Worm (Caenorhabditis elegans) whole organism, L4 larva: ENCODE data around the gene Y4C6B.2.

Source experiments
- D1046.2 ChIP-seq: fragments of 200-800 bp; sonication (Bioruptor generic); IDR thresholded peaks from 2 replicates; pipeline ENCODE4 v1.3.6; 2022; ENCODE audit warnings: missing genetic modification characterization, missing compliant biosample characterization
- F37D6.2 ChIP-seq: sonication (generic microtip); optimal IDR thresholded peaks from 2 replicates; lab custom pipeline; 2016; ENCODE audit warnings: mild to moderate bottlenecking, missing genetic modification characterization, missing compliant biosample characterization
- F49E8.2 ChIP-seq: sonication (generic microtip); optimal IDR thresholded peaks from 2 replicates; lab custom pipeline; 2016; ENCODE audit warnings: missing compliant biosample characterization, mild to moderate bottlenecking, missing genetic modification characterization, borderline replicate concordance
- Y105C5A.15 ChIP-seq: fragments of 200-800 bp; sonication (Bioruptor generic); IDR thresholded peaks from 2 replicates; pipeline ENCODE4 v1.3.6; 2022; ENCODE audit warnings: missing genetic modification characterization, missing compliant biosample characterization
- Y48G9A.11 ChIP-seq: fragments of 200-800 bp; sonication (Bioruptor generic); IDR thresholded peaks from 2 replicates; pipeline ENCODE4 v1.3.6; 2022; ENCODE audit warnings: missing genetic modification reagents, missing genetic modification characterization, missing compliant biosample characterization
- Y5F2A.4 ChIP-seq: fragments of 200-800 bp; sonication (Bioruptor generic); optimal IDR thresholded peaks from 2 replicates; lab custom pipeline; 2018; ENCODE audit warnings: mild to moderate bottlenecking, missing genetic modification characterization, missing compliant biosample characterization
- ZK337.2 ChIP-seq: fragments of 200-800 bp; sonication (Bioruptor generic); IDR thresholded peaks from 2 replicates; pipeline ENCODE4 v1.3.6; 2022; ENCODE audit warnings: missing genetic modification reagents, missing genetic modification characterization, missing compliant biosample characterization
- aha-1 ChIP-seq: fragments of 150-350 bp; peaks from one replicate; lab custom pipeline; 2014; ENCODE audit warnings: missing biosample characterization, missing genetic modification characterization
- ama-1 ChIP-seq: fragments of 150-350 bp; optimal IDR thresholded peaks from 2 replicates; lab custom pipeline; 2014; ENCODE audit warnings: inconsistent platforms, mixed read lengths
- ceh-44 ChIP-seq: fragments of 200-800 bp; sonication (Bioruptor generic); IDR thresholded peaks from 2 replicates; pipeline ENCODE4 v1.3.6; 2022; ENCODE audit warnings: missing genetic modification reagents, missing genetic modification characterization, missing compliant biosample characterization
- ceh-62 ChIP-seq: sonication (generic microtip); optimal IDR thresholded peaks from 2 replicates; lab custom pipeline; 2017; ENCODE audit warnings: missing biosample characterization, missing genetic modification characterization
- ces-1 ChIP-seq: fragments of 150-350 bp; sonication (generic microtip); optimal IDR thresholded peaks from 4 replicates; lab custom pipeline; 2014; ENCODE audit warnings: missing biosample characterization, missing genetic modification reagents, missing genetic modification characterization
- cey-2 ChIP-seq: sonication (generic microtip); optimal IDR thresholded peaks from 3 replicates; lab custom pipeline; 2017; ENCODE audit warnings: missing genetic modification characterization, mild to moderate bottlenecking, missing compliant biosample characterization, antibody characterized with exemption, borderline replicate concordance; ENCODE audit not compliant: insufficient read depth
- daf-12 ChIP-seq: fragments of 150-350 bp; optimal IDR thresholded peaks from 2 replicates; lab custom pipeline; 2014; ENCODE audit warnings: missing biosample characterization, missing genetic modification reagents, missing genetic modification characterization
- daf-16 ChIP-seq, 3 experiments: sonication (generic microtip); optimal IDR thresholded peaks; 2 replicates each; lab custom pipeline; 2016 to 2017; ENCODE audit warnings: missing genetic modification characterization in 3 of 3, missing genetic modification reagents in 3 of 3, mild to moderate bottlenecking in 2 of 3, missing compliant biosample characterization in 2 of 3, missing biosample characterization in 1 of 3, moderate library complexity in 1 of 3
- dmd-9 ChIP-seq: fragments of 200-800 bp; sonication (Bioruptor generic); IDR thresholded peaks from 2 replicates; pipeline ENCODE4 v1.3.6; 2022; ENCODE audit warnings: missing genetic modification reagents, missing genetic modification characterization, missing compliant biosample characterization
- dpl-1 ChIP-seq: fragments of 150-350 bp; optimal IDR thresholded peaks from 2 replicates; lab custom pipeline; 2014; ENCODE audit warnings: missing biosample characterization, missing genetic modification reagents, missing genetic modification characterization
- hmg-1.1 ChIP-seq: fragments of 200-800 bp; sonication (Bioruptor generic); IDR thresholded peaks from 2 replicates; pipeline ENCODE4 v1.3.6; 2022; ENCODE audit warnings: missing genetic modification reagents, missing genetic modification characterization, missing compliant biosample characterization
- lin-15B ChIP-seq: fragments of 150-350 bp; sonication (generic microtip); optimal IDR thresholded peaks from 3 replicates; lab custom pipeline; 2014; ENCODE audit warnings: missing biosample characterization, missing genetic modification characterization
- lin-38 ChIP-seq: fragments of 200-800 bp; sonication (Bioruptor generic); IDR thresholded peaks from 2 replicates; pipeline ENCODE4 v1.3.6; 2022; ENCODE audit warnings: missing genetic modification reagents, missing genetic modification characterization, missing compliant biosample characterization
- mdl-1 ChIP-seq, 2 experiments: fragments of 150-350 bp in 1 of 2; sonication (generic microtip) in 1 of 2; optimal IDR thresholded peaks; 2 replicates each; lab custom pipeline; 2014 to 2017; ENCODE audit warnings: missing biosample characterization in 2 of 2, missing genetic modification characterization in 2 of 2
- mes-2 ChIP-seq: sonication (generic microtip); optimal IDR thresholded peaks from 2 replicates; lab custom pipeline; 2016; ENCODE audit warnings: missing genotype, mild to moderate bottlenecking, missing genetic modification characterization, missing compliant biosample characterization; ENCODE audit not compliant: poor library complexity, severe bottlenecking
- nhr-102 ChIP-seq: sonication (generic microtip); optimal IDR thresholded peaks from 2 replicates; lab custom pipeline; 2016; ENCODE audit warnings: mild to moderate bottlenecking, missing genetic modification characterization, moderate library complexity, missing compliant biosample characterization
- nhr-237 ChIP-seq: sonication (generic microtip); optimal IDR thresholded peaks from 2 replicates; lab custom pipeline; 2017; ENCODE audit warnings: missing biosample characterization, missing genetic modification characterization
- nhr-25 ChIP-seq: sonication (generic microtip); optimal IDR thresholded peaks from 2 replicates; lab custom pipeline; 2017; ENCODE audit warnings: missing genetic modification characterization, mild to moderate bottlenecking, missing compliant biosample characterization, antibody characterized with exemption, moderate library complexity, borderline replicate concordance; ENCODE audit not compliant: insufficient read depth
- nhr-28 ChIP-seq: fragments of 150-350 bp; optimal IDR thresholded peaks from 2 replicates; lab custom pipeline; 2014; ENCODE audit warnings: missing biosample characterization, missing genetic modification characterization
- nhr-42 ChIP-seq: fragments of 200-800 bp; sonication (Bioruptor generic); IDR thresholded peaks from 2 replicates; pipeline ENCODE4 v1.3.6; 2022; ENCODE audit warnings: missing genetic modification characterization, missing compliant biosample characterization
- nhr-77 ChIP-seq: fragments of 150-350 bp; optimal IDR thresholded peaks from 2 replicates; lab custom pipeline; 2014; ENCODE audit warnings: missing biosample characterization, missing genetic modification characterization
- pqm-1 ChIP-seq: sonication (generic microtip); optimal IDR thresholded peaks from 2 replicates; lab custom pipeline; 2017; ENCODE audit warnings: missing biosample characterization, missing genetic modification characterization
- saeg-2 ChIP-seq: fragments of 200-800 bp; sonication (Bioruptor generic); IDR thresholded peaks from 2 replicates; pipeline ENCODE4 v1.3.6; 2022; ENCODE audit warnings: missing genetic modification reagents, missing genetic modification characterization, missing compliant biosample characterization
- sdz-12 ChIP-seq: fragments of 200-800 bp; sonication (Bioruptor generic); optimal IDR thresholded peaks from 2 replicates; lab custom pipeline; 2018; ENCODE audit warnings: mild to moderate bottlenecking, missing genetic modification characterization, missing compliant biosample characterization
- spr-1 ChIP-seq: sonication (generic microtip); optimal IDR thresholded peaks from 2 replicates; lab custom pipeline; 2016; ENCODE audit warnings: mild to moderate bottlenecking, missing genetic modification characterization, missing compliant biosample characterization
- spr-3 ChIP-seq: fragments of 200-800 bp; sonication (Bioruptor generic); optimal IDR thresholded peaks from 2 replicates; lab custom pipeline; 2018; ENCODE audit warnings: mild to moderate bottlenecking, missing genetic modification characterization, missing compliant biosample characterization
- unc-130 ChIP-seq: sonication (generic microtip); optimal IDR thresholded peaks from 2 replicates; lab custom pipeline; 2016; ENCODE audit warnings: missing genetic modification reagents, missing genetic modification characterization, missing compliant biosample characterization
- zfp-2 ChIP-seq: sonication (generic microtip); optimal IDR thresholded peaks from 2 replicates; lab custom pipeline; 2016; ENCODE audit warnings: mild to moderate bottlenecking, missing genetic modification characterization, missing compliant biosample characterization
- zip-2 ChIP-seq: fragments of 150-350 bp; optimal IDR thresholded peaks from 2 replicates; lab custom pipeline; 2014; ENCODE audit warnings: missing biosample characterization, missing genetic modification characterization
- ztf-11 ChIP-seq: fragments of 150-350 bp; optimal IDR thresholded peaks from 2 replicates; lab custom pipeline; 2014; ENCODE audit warnings: missing biosample characterization, missing genetic modification characterization
- ztf-7 ChIP-seq: fragments of 150-350 bp; optimal IDR thresholded peaks from 2 replicates; lab custom pipeline; 2014; ENCODE audit warnings: missing biosample characterization, missing genetic modification characterization

The Y4C6B.2 gene

DNA sequence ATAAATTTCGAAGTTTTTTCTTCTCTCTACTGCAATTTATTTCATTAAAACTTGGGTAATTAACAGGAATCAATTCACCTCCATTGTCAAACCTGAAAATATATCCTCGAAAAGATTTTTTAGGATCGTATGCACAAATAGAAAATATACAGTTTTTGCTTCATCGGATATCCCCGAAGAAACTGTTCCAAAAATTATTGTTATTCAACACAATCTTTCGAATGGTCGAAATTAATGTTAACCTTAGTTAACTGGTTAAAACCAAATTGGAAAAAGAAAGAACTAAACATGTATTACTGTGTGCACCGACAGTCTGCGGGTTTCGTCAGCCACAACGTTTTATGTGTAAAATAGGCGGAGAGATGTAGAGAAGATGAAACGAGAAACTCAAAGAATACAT lies 22.3 kb upstream of the Y4C6B.2 start (continued):
- TF ChIP-seq nhr-42 (GFP tag; lab: Robert Waterston, UW) = peak; percentile 25; the same call in 1 of the 2 replicates
- no peak for TF ChIP-seq mdl-1 (tag; optimal IDR thresholded peaks at IDR 0.05; lab: Kevin White, UChicago)
- TF ChIP-seq D1046.2 (GFP tag; lab: Robert Waterston, UW) = no peak
- no peak for TF ChIP-seq ZK337.2 (GFP tag; lab: Robert Waterston, UW)
- TF ChIP-seq sdz-12 (GFP tag; lab: Kevin White, UChicago) = no peak
- TF ChIP-seq nhr-77 (tag; lab: Kevin White, UChicago) = no peak
- no peak for TF ChIP-seq aha-1
- no peak for TF ChIP-seq spr-3 (GFP tag; lab: Kevin White, UChicago)
- peak; percentile 54 for TF ChIP-seq lin-38 (GFP tag; lab: Robert Waterston, UW)
- TF ChIP-seq ama-1 (lab: Kevin White, UChicago) = no peak
- TF ChIP-seq daf-16 (GFP tag; optimal IDR thresholded peaks at IDR 0.05; lab: Kevin White, UChicago) = no peak
- peak; percentile 31 for TF ChIP-seq daf-16 (tag; optimal IDR thresholded peaks at IDR 0.05; lab: Kevin White, UChicago)

DNA sequence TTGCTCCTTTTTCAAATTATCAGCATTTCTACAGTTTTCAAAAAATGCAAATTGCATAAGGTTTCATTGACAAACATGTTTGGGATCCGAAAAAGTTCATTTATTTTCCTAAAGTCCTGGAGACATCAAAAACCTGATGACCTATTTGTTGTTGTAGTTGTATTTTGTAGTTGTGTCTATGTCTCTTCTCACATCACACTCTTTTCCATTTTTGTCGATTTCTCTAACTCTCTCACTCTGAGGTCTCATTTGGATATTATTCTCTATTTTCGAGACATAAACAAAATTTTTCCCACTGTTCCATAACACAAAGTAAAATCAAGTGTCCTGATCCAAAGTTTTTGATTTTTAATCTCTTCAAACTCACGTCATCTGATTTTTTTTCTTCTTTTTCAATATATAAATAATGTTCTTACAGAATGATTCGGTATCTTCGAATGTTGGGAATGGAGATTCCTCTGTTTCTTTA lies 20.5 kb upstream of the Y4C6B.2 start, which contains the start of gene slc-46A:
slc-46A (plus strand) TSS at position 419 of the 469 bp plus-strand sequence.
- TF ChIP-seq Y5F2A.4 (no peak), ces-1 (GFP tag; lab: Kevin White, UChicago) (no peak), nhr-28 (tag; lab: Kevin White, UChicago) (peak; percentile 86), pqm-1 (tag; lab: Kevin White, UChicago) (peak; percentile 51), unc-130 (GFP tag; lab: Kevin White, UChicago) (no peak), daf-16 (GFP tag; optimal IDR thresholded peaks at IDR 0.05; lab: Kevin White, UChicago) (no peak), daf-16 (tag; optimal IDR thresholded peaks at IDR 0.05; lab: Kevin White, UChicago) (peak; percentile 5), F49E8.2 (tag; lab: Kevin White, UChicago) (no peak), aha-1 (peak; percentile 61)
- TF ChIP-seq, all 104 proteins: peak for 4

DNA sequence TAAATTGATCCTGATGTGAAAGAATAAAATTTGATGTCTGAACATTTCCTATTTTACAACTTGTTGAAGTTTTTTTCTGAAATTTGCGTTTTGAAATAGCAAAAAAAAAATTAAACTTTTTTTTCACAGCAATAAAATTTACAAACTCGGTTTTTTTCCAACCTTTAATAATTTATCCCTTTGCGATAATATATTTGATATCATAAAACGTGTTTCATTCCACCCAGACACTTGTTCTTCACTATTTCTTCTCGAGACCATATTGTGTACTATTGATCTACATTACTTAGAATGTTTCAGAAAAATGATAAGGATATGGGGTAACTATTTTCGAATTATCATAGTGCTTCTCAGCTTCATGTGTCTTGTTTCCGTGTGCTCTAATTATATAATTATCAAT lies 13.2 kb upstream of the Y4C6B.2 start, which contains the start of gene Y4C6B.4:
Y4C6B.4 (plus strand) TSS at position 301 of the 400 bp plus-strand sequence.
- no peak for TF ChIP-seq nhr-102 (tag; lab: Kevin White, UChicago)
- TF ChIP-seq hmg-1.1 (GFP tag; lab: Robert Waterston, UW) = no peak
- no peak for TF ChIP-seq mes-2 (tag; lab: Kevin White, UChicago)
- no peak for TF ChIP-seq spr-1 (tag; lab: Kevin White, UChicago)
- TF ChIP-seq ZK337.2 (GFP tag; lab: Robert Waterston, UW) = no peak
- TF ChIP-seq cey-2 (tag; lab: Kevin White, UChicago) = no peak
- TF ChIP-seq nhr-25 (tag; lab: Kevin White, UChicago) = no peak
- TF ChIP-seq nhr-42 (GFP tag; lab: Robert Waterston, UW) = no peak
- no peak for TF ChIP-seq dmd-9 (GFP tag; lab: Robert Waterston, UW)
- TF ChIP-seq ceh-62 = no peak
- no peak for TF ChIP-seq zfp-2 (tag; lab: Kevin White, UChicago)
- TF ChIP-seq nhr-237 (tag; lab: Kevin White, UChicago) = no peak
- TF ChIP-seq daf-12 = no peak
- TF ChIP-seq Y105C5A.15 (GFP tag; lab: Robert Waterston, UW) = no peak
- TF ChIP-seq F49E8.2 (tag; lab: Kevin White, UChicago) = no peak
- no peak for TF ChIP-seq ztf-11 (tag; lab: Kevin White, UChicago)
- no peak for TF ChIP-seq Y48G9A.11 (GFP tag; lab: Robert Waterston, UW)
- TF ChIP-seq saeg-2 (GFP tag; lab: Robert Waterston, UW) = no peak
- no peak for TF ChIP-seq ceh-44 (GFP tag; lab: Robert Waterston, UW)

DNA sequence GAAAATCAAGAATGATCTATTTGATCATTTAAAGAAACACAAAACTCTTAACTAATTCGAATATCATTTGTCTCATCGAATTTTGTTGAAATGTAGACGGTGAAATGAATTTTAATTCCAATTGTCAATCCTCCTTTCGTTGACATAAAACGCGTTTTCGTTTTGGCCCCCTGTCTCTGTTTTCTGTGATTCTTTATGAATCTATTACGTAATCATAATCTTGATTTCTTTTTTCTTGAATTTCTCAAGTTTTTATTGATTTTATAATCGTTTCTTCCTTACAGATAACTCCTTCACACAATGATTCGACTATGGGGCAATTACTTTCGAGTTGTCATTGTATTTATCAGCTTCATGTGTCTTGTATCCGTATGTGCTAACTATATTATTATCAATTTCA lies 7.2 kb upstream of the Y4C6B.2 start, which contains the start of gene Y4C6B.3:
Y4C6B.3 (plus strand) TSS at position 301 of the 400 bp plus-strand sequence.
- TF ChIP-seq dpl-1 (GFP tag; lab: Kevin White, UChicago) (no peak), ztf-7 (tag; lab: Kevin White, UChicago) (no peak), F37D6.2 (tag; lab: Kevin White, UChicago) (no peak), ZK337.2 (GFP tag; lab: Robert Waterston, UW) (no peak), zip-2 (no peak), lin-15B (tag; lab: Kevin White, UChicago) (no peak), daf-16 (GFP tag; optimal IDR thresholded peaks at IDR 0.05; lab: Kevin White, UChicago) (no peak), daf-16 (tag; optimal IDR thresholded peaks at IDR 0.05; lab: Kevin White, UChicago) (no peak)
- TF ChIP-seq, all 104 proteins: peak for 0
